ENCODE assay signal across 4 worm cellular contexts in the genomic region with DNA sequence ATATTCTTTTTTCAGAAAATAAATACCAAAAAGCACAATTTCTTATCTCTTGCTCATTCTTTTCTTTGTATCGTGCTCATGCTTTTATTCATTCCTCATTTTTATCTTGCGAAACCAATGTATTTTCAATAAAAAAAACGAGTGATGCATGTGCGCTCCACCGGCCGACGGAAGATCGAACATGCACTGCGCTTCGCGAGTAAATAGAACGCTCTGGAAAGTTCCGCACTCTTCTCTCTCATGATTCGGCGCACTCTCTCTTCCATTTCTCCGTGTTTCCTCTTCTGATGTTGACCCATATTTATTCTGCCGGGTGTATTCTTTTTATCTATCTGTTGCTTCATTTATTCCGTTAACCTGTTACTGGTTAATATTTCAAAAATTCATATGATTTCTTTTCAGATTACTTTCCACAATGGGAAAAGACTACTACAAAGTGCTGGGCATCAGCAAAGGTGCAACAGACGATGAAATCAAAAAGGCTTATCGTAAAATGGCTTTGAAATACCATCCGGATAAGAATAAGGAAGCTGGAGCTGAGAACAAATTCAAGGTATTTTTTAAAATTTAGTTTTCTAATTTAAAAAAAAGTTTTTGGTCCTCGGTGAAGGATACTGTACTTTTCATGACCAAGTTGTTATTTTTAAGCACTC.
TF ChIP-seq lines count a peak whose summit lies in the region.

Gene dnj-13 (plus strand): TSS at position 403 of the 653 bp plus-strand sequence.

TF ChIP-seq in whole organism, L2 larva, 48 proteins besides CTCF, POLR2A, EP300 and RAD21 (continued from another document):
- TF ChIP-seq alr-1 (tag; optimal IDR thresholded peaks at IDR 0.05; lab: Kevin White, UChicago) = peak; percentile 7
- peak; percentile 97 for TF ChIP-seq sma-9 (GFP tag; optimal IDR thresholded peaks at IDR 0.05; lab: Kevin White, UChicago)
- no peak for TF ChIP-seq sma-9 (tag; optimal IDR thresholded peaks at IDR 0.05; lab: Kevin White, UChicago)
- peak; percentile 14 for TF ChIP-seq dmd-4 (tag; optimal IDR thresholded peaks at IDR 0.05; lab: Kevin White, UChicago)
- peak; percentile 96 for TF ChIP-seq sem-4 (tag; optimal IDR thresholded peaks at IDR 0.05; lab: Kevin White, UChicago)
- peak; percentile 38 for TF ChIP-seq ZK546.5 (tag; optimal IDR thresholded peaks at IDR 0.05; lab: Kevin White, UChicago)
- peak; percentile 90 for TF ChIP-seq gmeb-1 (tag; optimal IDR thresholded peaks at IDR 0.05; lab: Kevin White, UChicago)
- TF ChIP-seq unc-39 (tag; optimal IDR thresholded peaks at IDR 0.05; lab: Kevin White, UChicago) = no peak
- peak; percentile 30 for TF ChIP-seq lin-39 (tag; optimal IDR thresholded peaks at IDR 0.05; lab: Kevin White, UChicago)
- TF ChIP-seq mab-5 (tag; optimal IDR thresholded peaks at IDR 0.05; lab: Kevin White, UChicago) = peak; percentile 91
- peak; percentile 94 for TF ChIP-seq Y55F3AM.14 (GFP tag; optimal IDR thresholded peaks at IDR 0.05; lab: Kevin White, UChicago)
- peak; percentile 90 for TF ChIP-seq nhr-21 (tag; optimal IDR thresholded peaks at IDR 0.05; lab: Kevin White, UChicago)
- TF ChIP-seq nhr-77 (tag; optimal IDR thresholded peaks at IDR 0.05; lab: Kevin White, UChicago) = peak; percentile 82
- TF ChIP-seq lin-13 (GFP tag; optimal IDR thresholded peaks at IDR 0.05; lab: Kevin White, UChicago) = peak; percentile 92
- peak; percentile 58 for TF ChIP-seq ceh-16 (tag; optimal IDR thresholded peaks at IDR 0.05; lab: Kevin White, UChicago)
- peak; percentile 54 for TF ChIP-seq ceh-82 (tag; optimal IDR thresholded peaks at IDR 0.05; lab: Kevin White, UChicago)
- TF ChIP-seq mdl-1 (tag; optimal IDR thresholded peaks at IDR 0.05; lab: Kevin White, UChicago) = peak; percentile 53 to 78
- peak; percentile 86 for TF ChIP-seq nhr-129 (tag; optimal IDR thresholded peaks at IDR 0.05; lab: Kevin White, UChicago)
- TF ChIP-seq peb-1 (tag; optimal IDR thresholded peaks at IDR 0.05; lab: Kevin White, UChicago) = no peak
- peak; percentile 89 for TF ChIP-seq nhr-6 (tag; optimal IDR thresholded peaks at IDR 0.05; lab: Kevin White, UChicago)
- TF ChIP-seq snpc-4 (tag; optimal IDR thresholded peaks at IDR 0.05; lab: Kevin White, UChicago) = peak; percentile 78
- TF ChIP-seq zag-1 (tag; optimal IDR thresholded peaks at IDR 0.05; lab: Kevin White, UChicago) = peak; percentile 70
- no peak for TF ChIP-seq elt-1 (tag; optimal IDR thresholded peaks at IDR 0.05; lab: Kevin White, UChicago)
- TF ChIP-seq nhr-25 (tag; optimal IDR thresholded peaks at IDR 0.05; lab: Kevin White, UChicago) = peak; percentile 87
- peak; percentile 66 for TF ChIP-seq blmp-1 (tag; optimal IDR thresholded peaks at IDR 0.05; lab: Kevin White, UChicago; ENCODE audit: insufficient read depth)
- TF ChIP-seq lsy-2 (tag; optimal IDR thresholded peaks at IDR 0.05; lab: Kevin White, UChicago) = peak; percentile 89 to 92
- TF ChIP-seq mbf-1 (tag; optimal IDR thresholded peaks at IDR 0.05; lab: Kevin White, UChicago) = no peak
- peak; percentile 81 for TF ChIP-seq fos-1 (tag; optimal IDR thresholded peaks at IDR 0.05; lab: Kevin White, UChicago)

TF ChIP-seq in whole organism, L4 larva, 104 proteins besides CTCF, POLR2A, EP300 and RAD21 (continued from another document and continues in another):
- TF ChIP-seq Y105C5A.15 (GFP tag; IDR thresholded peaks at IDR 0.05; lab: Robert Waterston, UW) (peak; percentile 65; the same call in 1 of the 2 replicates), nhr-237 (tag; optimal IDR thresholded peaks at IDR 0.05; lab: Kevin White, UChicago) (no peak), lsy-2 (tag; optimal IDR thresholded peaks at IDR 0.05; lab: Kevin White, UChicago) (peak; percentile 88 to 94), Y5F2A.4 (GFP tag; optimal IDR thresholded peaks at IDR 0.05; lab: Kevin White, UChicago) (peak; percentile 89), Y75B8A.6 (GFP tag; IDR thresholded peaks at IDR 0.05; lab: Robert Waterston, UW) (peak; percentile 90; the same call in 1 of the 2 replicates), saeg-2 (GFP tag; IDR thresholded peaks at IDR 0.05; lab: Robert Waterston, UW) (peak; percentile 93), madf-9 (GFP tag; conservative IDR thresholded peaks at IDR 0.05; lab: Robert Waterston, UW) (peak; percentile 94), duxl-1 (tag; optimal IDR thresholded peaks at IDR 0.05; lab: Kevin White, UChicago; ENCODE audit: poor library complexity) (peak; percentile 95), hlh-11 (tag; optimal IDR thresholded peaks at IDR 0.05; lab: Kevin White, UChicago) (peak; percentile 96), egl-27 (tag; optimal IDR thresholded peaks at IDR 0.05; lab: Kevin White, UChicago) (no peak), ceh-82 (tag; optimal IDR thresholded peaks at IDR 0.05; lab: Kevin White, UChicago) (no peak), tra-1 (GFP tag; IDR thresholded peaks at IDR 0.05; lab: Robert Waterston, UW) (peak; percentile 96), nhr-6 (tag; optimal IDR thresholded peaks at IDR 0.05; lab: Kevin White, UChicago) (peak; percentile 80), hif-1 (tag; optimal IDR thresholded peaks at IDR 0.05; lab: Kevin White, UChicago) (peak; percentile 77 to 92), vab-7 (GFP tag; IDR thresholded peaks at IDR 0.05; lab: Robert Waterston, UW) (peak; percentile 85), nhr-41 (GFP tag; IDR thresholded peaks at IDR 0.05; lab: Robert Waterston, UW) (peak; percentile 94), hlh-30 (tag; optimal IDR thresholded peaks at IDR 0.05; lab: Kevin White, UChicago; ENCODE audit: insufficient read depth) (peak; percentile 96), daf-19 (GFP tag; conservative IDR thresholded peaks at IDR 0.05; lab: Robert Waterston, UW) (no peak), daf-16 (GFP tag; optimal IDR thresholded peaks at IDR 0.05; lab: Kevin White, UChicago) (peak; percentile 54 to 97), daf-16 (tag; optimal IDR thresholded peaks at IDR 0.05; lab: Kevin White, UChicago) (peak; percentile 79), nhr-11 (tag; optimal IDR thresholded peaks at IDR 0.05; lab: Kevin White, UChicago) (peak; percentile 96), dpl-1 (GFP tag; optimal IDR thresholded peaks at IDR 0.05; lab: Kevin White, UChicago) (peak; percentile 78), spr-3 (GFP tag; optimal IDR thresholded peaks at IDR 0.05; lab: Kevin White, UChicago) (peak; percentile 94), mxl-2 (GFP tag; conservative IDR thresholded peaks at IDR 0.05; lab: Robert Waterston, UW) (peak; percentile 55; the same call in 1 of the 2 replicates), unc-62 (GFP tag; optimal IDR thresholded peaks at IDR 0.05 in 1 of 2; lab: Kevin White, UChicago) (peak in 1 of 2 experiments; percentile 84), unc-62 (tag; optimal IDR thresholded peaks at IDR 0.05; lab: Kevin White, UChicago) (no peak), ztf-11 (tag; optimal IDR thresholded peaks at IDR 0.05; lab: Kevin White, UChicago) (peak; percentile 13), pqm-1 (tag; optimal IDR thresholded peaks at IDR 0.05; lab: Kevin White, UChicago) (no peak), F44E2.7 (GFP tag; IDR thresholded peaks at IDR 0.05; lab: Robert Waterston, UW) (no peak), ceh-20 (GFP tag; IDR thresholded peaks at IDR 0.05; lab: Robert Waterston, UW) (peak; percentile 96), zag-1 (tag; optimal IDR thresholded peaks at IDR 0.05; lab: Kevin White, UChicago) (no peak), lin-15B (tag; optimal IDR thresholded peaks at IDR 0.05; lab: Kevin White, UChicago) (no peak)

TF ChIP-seq in whole organism, late embryonic, 69 proteins besides CTCF, POLR2A, EP300 and RAD21 (continued from another document):
- no peak for TF ChIP-seq hlh-6 (tag; optimal IDR thresholded peaks at IDR 0.05; lab: Kevin White, UChicago)
- TF ChIP-seq C08G9.2 (tag; optimal IDR thresholded peaks at IDR 0.05; lab: Kevin White, UChicago) = peak; percentile 60
- TF ChIP-seq pax-1 (tag; optimal IDR thresholded peaks at IDR 0.05; lab: Kevin White, UChicago) = peak; percentile 61
- peak; percentile 33 for TF ChIP-seq ets-4 (tag; optimal IDR thresholded peaks at IDR 0.05; lab: Kevin White, UChicago)
- TF ChIP-seq eyg-1 (tag; optimal IDR thresholded peaks at IDR 0.05; lab: Kevin White, UChicago) = no peak
- no peak for TF ChIP-seq elt-4 (tag; optimal IDR thresholded peaks at IDR 0.05; lab: Kevin White, UChicago)
- TF ChIP-seq ceh-48 (tag; optimal IDR thresholded peaks at IDR 0.05; lab: Kevin White, UChicago) = peak; percentile 31
- TF ChIP-seq pha-4 (tag; optimal IDR thresholded peaks at IDR 0.05; lab: Kevin White, UChicago) = no peak
- TF ChIP-seq pros-1 (tag; optimal IDR thresholded peaks at IDR 0.05; lab: Kevin White, UChicago) = peak; percentile 47
- peak; percentile 66 for TF ChIP-seq ceh-31 (tag; optimal IDR thresholded peaks at IDR 0.05; lab: Kevin White, UChicago)
- TF ChIP-seq dmd-4 (tag; optimal IDR thresholded peaks at IDR 0.05; lab: Kevin White, UChicago; ENCODE audit: borderline replicate concordance) = no peak
- no peak for TF ChIP-seq ceh-9 (tag; optimal IDR thresholded peaks at IDR 0.05; lab: Kevin White, UChicago)
- TF ChIP-seq ceh-18 (tag; optimal IDR thresholded peaks at IDR 0.05; lab: Kevin White, UChicago) = peak; percentile 85
- TF ChIP-seq madf-2 (tag; optimal IDR thresholded peaks at IDR 0.05; lab: Kevin White, UChicago) = peak; percentile 65
- TF ChIP-seq C38D4.7 (GFP tag; optimal IDR thresholded peaks at IDR 0.05; lab: Kevin White, UChicago) = no peak
- TF ChIP-seq hlh-8 (tag; optimal IDR thresholded peaks at IDR 0.05; lab: Kevin White, UChicago) = peak; percentile 36
- TF ChIP-seq ceh-30 (tag; optimal IDR thresholded peaks at IDR 0.05; lab: Kevin White, UChicago) = peak; percentile 59
- peak; percentile 15 for TF ChIP-seq tbx-7 (tag; optimal IDR thresholded peaks at IDR 0.05; lab: Kevin White, UChicago)
- TF ChIP-seq zip-5 (tag; optimal IDR thresholded peaks at IDR 0.05; lab: Kevin White, UChicago) = no peak
- no peak for TF ChIP-seq pha-2 (tag; optimal IDR thresholded peaks at IDR 0.05; lab: Kevin White, UChicago)
- TF ChIP-seq rnt-1 (tag; optimal IDR thresholded peaks at IDR 0.05; lab: Kevin White, UChicago) = peak; percentile 77
- no peak for TF ChIP-seq hlh-15 (tag; optimal IDR thresholded peaks at IDR 0.05; lab: Kevin White, UChicago)
- TF ChIP-seq ahr-1 (tag; optimal IDR thresholded peaks at IDR 0.05; lab: Kevin White, UChicago) = no peak
- TF ChIP-seq unc-55 (GFP tag; optimal IDR thresholded peaks at IDR 0.05; lab: Kevin White, UChicago) = peak; percentile 82
- TF ChIP-seq ceh-22 (tag; optimal IDR thresholded peaks at IDR 0.05; lab: Kevin White, UChicago) = peak; percentile 3
- TF ChIP-seq sdc-2 (tag; optimal IDR thresholded peaks at IDR 0.05; lab: Kevin White, UChicago) = peak; percentile 55
- TF ChIP-seq nfya-1 (tag; optimal IDR thresholded peaks at IDR 0.05; lab: Kevin White, UChicago) = peak; percentile 90

TF ChIP-seq in whole organism, mixed stage, embryonic, 35 proteins besides CTCF, POLR2A, EP300 and RAD21 (continued from another document):
- TF ChIP-seq nhr-76 (tag; optimal IDR thresholded peaks at IDR 0.05; lab: Kevin White, UChicago) (no peak), nhr-2 (tag; optimal IDR thresholded peaks at IDR 0.05; lab: Kevin White, UChicago) (peak; percentile 35), M03D4.4 (tag; optimal IDR thresholded peaks at IDR 0.05; lab: Kevin White, UChicago) (peak; percentile 74), mls-2 (tag; optimal IDR thresholded peaks at IDR 0.05; lab: Kevin White, UChicago) (peak; percentile 85), nhr-237 (tag; optimal IDR thresholded peaks at IDR 0.05; lab: Kevin White, UChicago) (peak; percentile 61), blmp-1 (tag; optimal IDR thresholded peaks at IDR 0.05; lab: Kevin White, UChicago) (no peak), unc-62 (GFP tag; optimal IDR thresholded peaks at IDR 0.05; lab: Kevin White, UChicago) (peak; percentile 53), unc-39 (tag; optimal IDR thresholded peaks at IDR 0.05; lab: Kevin White, UChicago) (no peak), nhr-12 (tag; optimal IDR thresholded peaks at IDR 0.05; lab: Kevin White, UChicago) (peak; percentile 43)
